Worm (Caenorhabditis elegans) whole organism, L4 larva: Measurements from ENCODE around the gene nlp-76.

ENCODE experiments used
- D1046.2 ChIP-seq: fragments of 200-800 bp; sonication (Bioruptor generic); IDR thresholded peaks from 2 replicates; pipeline ENCODE4 v1.3.6; 2022; ENCODE audit warnings: missing genetic modification characterization, missing compliant biosample characterization
- F44E2.7 ChIP-seq: fragments of 200-800 bp; sonication (Bioruptor generic); IDR thresholded peaks from 2 replicates; pipeline ENCODE4 v2.1.2; 2022; ENCODE audit warnings: missing genetic modification characterization, missing compliant biosample characterization
- T20F7.1 ChIP-seq: fragments of 200-800 bp; sonication (Bioruptor generic); optimal IDR thresholded peaks from 2 replicates; lab custom pipeline; 2018; ENCODE audit warnings: mild to moderate bottlenecking, missing genetic modification characterization, missing compliant biosample characterization
- T26A8.4 ChIP-seq: fragments of 200-800 bp; sonication (Bioruptor generic); IDR thresholded peaks from 2 replicates; pipeline ENCODE4 v1.3.6; 2022; ENCODE audit warnings: missing genetic modification characterization, missing compliant biosample characterization
- Y105C5A.15 ChIP-seq: fragments of 200-800 bp; sonication (Bioruptor generic); IDR thresholded peaks from 2 replicates; pipeline ENCODE4 v1.3.6; 2022; ENCODE audit warnings: missing genetic modification characterization, missing compliant biosample characterization
- Y48G9A.11 ChIP-seq: fragments of 200-800 bp; sonication (Bioruptor generic); IDR thresholded peaks from 2 replicates; pipeline ENCODE4 v1.3.6; 2022; ENCODE audit warnings: missing genetic modification reagents, missing genetic modification characterization, missing compliant biosample characterization
- aha-1 ChIP-seq: fragments of 150-350 bp; peaks from one replicate; lab custom pipeline; 2014; ENCODE audit warnings: missing biosample characterization, missing genetic modification characterization
- ama-1 ChIP-seq: fragments of 150-350 bp; optimal IDR thresholded peaks from 2 replicates; lab custom pipeline; 2014; ENCODE audit warnings: inconsistent platforms, mixed read lengths
- arid-1 ChIP-seq: fragments of 200-800 bp; sonication (Bioruptor generic); conservative IDR thresholded peaks from 2 replicates; pipeline ENCODE4 v1.3.6; 2022; ENCODE audit warnings: missing genetic modification reagents, missing genetic modification characterization, missing compliant biosample characterization
- ceh-20 ChIP-seq: fragments of 200-800 bp; sonication (Bioruptor generic); IDR thresholded peaks from 2 replicates; pipeline ENCODE4 v1.3.6; 2022; ENCODE audit warnings: missing genetic modification reagents, missing genetic modification characterization, missing compliant biosample characterization
- ceh-62 ChIP-seq: sonication (generic microtip); optimal IDR thresholded peaks from 2 replicates; lab custom pipeline; 2017; ENCODE audit warnings: missing biosample characterization, missing genetic modification characterization
- cey-2 ChIP-seq: sonication (generic microtip); optimal IDR thresholded peaks from 3 replicates; lab custom pipeline; 2017; ENCODE audit warnings: missing genetic modification characterization, mild to moderate bottlenecking, missing compliant biosample characterization, antibody characterized with exemption, borderline replicate concordance; ENCODE audit not compliant: insufficient read depth
- ctbp-1 ChIP-seq: fragments of 200-800 bp; sonication (Bioruptor generic); IDR thresholded peaks from 2 replicates; pipeline ENCODE4 v1.3.6; 2022; ENCODE audit warnings: missing genetic modification reagents, missing genetic modification characterization, missing compliant biosample characterization
- daf-12 ChIP-seq: fragments of 150-350 bp; optimal IDR thresholded peaks from 2 replicates; lab custom pipeline; 2014; ENCODE audit warnings: missing biosample characterization, missing genetic modification reagents, missing genetic modification characterization
- daf-8 ChIP-seq: fragments of 200-800 bp; sonication (Bioruptor generic); IDR thresholded peaks from 2 replicates; pipeline ENCODE4 v1.3.6; 2022; ENCODE audit warnings: missing genetic modification characterization, missing compliant biosample characterization
- dmd-8 ChIP-seq: fragments of 200-800 bp; sonication (Bioruptor generic); IDR thresholded peaks from 2 replicates; pipeline ENCODE4 v1.3.6; 2022; ENCODE audit warnings: missing genetic modification characterization, missing compliant biosample characterization
- dmd-9 ChIP-seq: fragments of 200-800 bp; sonication (Bioruptor generic); IDR thresholded peaks from 2 replicates; pipeline ENCODE4 v1.3.6; 2022; ENCODE audit warnings: missing genetic modification reagents, missing genetic modification characterization, missing compliant biosample characterization
- duxl-1 ChIP-seq: sonication (generic microtip); optimal IDR thresholded peaks from 2 replicates; lab custom pipeline; 2016; ENCODE audit warnings: mild to moderate bottlenecking, missing genetic modification characterization, moderate library complexity, missing compliant biosample characterization; ENCODE audit not compliant: poor library complexity
- hlh-11 ChIP-seq: fragments of 200-800 bp; sonication (Bioruptor generic); optimal IDR thresholded peaks from 2 replicates; lab custom pipeline; 2018; ENCODE audit warnings: mild to moderate bottlenecking, missing genetic modification characterization, missing compliant biosample characterization
- hlh-30 ChIP-seq: sonication (generic microtip); optimal IDR thresholded peaks from 2 replicates; lab custom pipeline; 2017; ENCODE audit warnings: antibody characterized with exemption, mild to moderate bottlenecking, missing genetic modification characterization, missing compliant biosample characterization; ENCODE audit not compliant: insufficient read depth
- jun-1 ChIP-seq: fragments of 150-350 bp; optimal IDR thresholded peaks from 2 replicates; lab custom pipeline; 2014; ENCODE audit warnings: missing biosample characterization, missing genetic modification reagents, missing genetic modification characterization
- lim-7 ChIP-seq: fragments of 200-800 bp; sonication (Bioruptor generic); IDR thresholded peaks from 2 replicates; pipeline ENCODE4 v1.3.6; 2022; ENCODE audit warnings: missing genetic modification characterization, missing compliant biosample characterization
- lir-3 ChIP-seq: sonication (generic microtip); optimal IDR thresholded peaks from 2 replicates; lab custom pipeline; 2016; ENCODE audit warnings: mild to moderate bottlenecking, missing genetic modification characterization, missing compliant biosample characterization
- lsy-2 ChIP-seq, 2 experiments: fragments of 150-350 bp in 1 of 2; sonication (generic microtip) in 1 of 2; optimal IDR thresholded peaks; 2 replicates each; lab custom pipeline; 2014 to 2017; ENCODE audit warnings: missing biosample characterization in 2 of 2, missing genetic modification characterization in 2 of 2
- mes-2 ChIP-seq: sonication (generic microtip); optimal IDR thresholded peaks from 2 replicates; lab custom pipeline; 2016; ENCODE audit warnings: missing genotype, mild to moderate bottlenecking, missing genetic modification characterization, missing compliant biosample characterization; ENCODE audit not compliant: poor library complexity, severe bottlenecking
- mxl-3 ChIP-seq: fragments of 200-800 bp; sonication (Bioruptor generic); optimal IDR thresholded peaks from 2 replicates; lab custom pipeline; 2018; ENCODE audit warnings: mild to moderate bottlenecking, missing genetic modification characterization, missing compliant biosample characterization
- nhr-10 ChIP-seq: fragments of 150-350 bp; optimal IDR thresholded peaks from 2 replicates; lab custom pipeline; 2014; ENCODE audit warnings: missing biosample characterization, missing genetic modification characterization
- nhr-25 ChIP-seq: sonication (generic microtip); optimal IDR thresholded peaks from 2 replicates; lab custom pipeline; 2017; ENCODE audit warnings: missing genetic modification characterization, mild to moderate bottlenecking, missing compliant biosample characterization, antibody characterized with exemption, moderate library complexity, borderline replicate concordance; ENCODE audit not compliant: insufficient read depth
- nhr-48 ChIP-seq: sonication (generic microtip); optimal IDR thresholded peaks from 2 replicates; lab custom pipeline; 2016; ENCODE audit warnings: mild to moderate bottlenecking, missing genetic modification characterization, missing compliant biosample characterization
- nhr-76 ChIP-seq: fragments of 150-350 bp; optimal IDR thresholded peaks from 2 replicates; lab custom pipeline; 2014; ENCODE audit warnings: missing biosample characterization, missing genetic modification characterization
- php-3 ChIP-seq: fragments of 200-800 bp; sonication (Bioruptor generic); IDR thresholded peaks from 2 replicates; pipeline ENCODE4 v1.3.6; 2022; ENCODE audit warnings: missing genetic modification reagents, missing genetic modification characterization, missing compliant biosample characterization
- rbr-2 ChIP-seq: sonication (generic microtip); optimal IDR thresholded peaks from 2 replicates; lab custom pipeline; 2016; ENCODE audit warnings: missing genotype, missing genetic modification characterization, missing compliant biosample characterization
- saeg-2 ChIP-seq: fragments of 200-800 bp; sonication (Bioruptor generic); IDR thresholded peaks from 2 replicates; pipeline ENCODE4 v1.3.6; 2022; ENCODE audit warnings: missing genetic modification reagents, missing genetic modification characterization, missing compliant biosample characterization
- sdz-12 ChIP-seq: fragments of 200-800 bp; sonication (Bioruptor generic); optimal IDR thresholded peaks from 2 replicates; lab custom pipeline; 2018; ENCODE audit warnings: mild to moderate bottlenecking, missing genetic modification characterization, missing compliant biosample characterization
- set-16 ChIP-seq: fragments of 200-800 bp; sonication (Bioruptor generic); IDR thresholded peaks from 2 replicates; pipeline ENCODE4 v1.3.6; 2022; ENCODE audit warnings: missing genetic modification reagents, missing genetic modification characterization, missing compliant biosample characterization
- tra-1 ChIP-seq: fragments of 200-800 bp; sonication (Bioruptor generic); IDR thresholded peaks from 2 replicates; pipeline ENCODE4 v1.3.6; 2022; ENCODE audit warnings: missing genetic modification reagents, missing genetic modification characterization, missing compliant biosample characterization
- vab-7 ChIP-seq: fragments of 200-800 bp; sonication (Bioruptor generic); IDR thresholded peaks from 2 replicates; pipeline ENCODE4 v1.3.6; 2022; ENCODE audit warnings: missing genetic modification reagents, missing genetic modification characterization, missing compliant biosample characterization
- zfp-2 ChIP-seq: sonication (generic microtip); optimal IDR thresholded peaks from 2 replicates; lab custom pipeline; 2016; ENCODE audit warnings: mild to moderate bottlenecking, missing genetic modification characterization, missing compliant biosample characterization
- zip-11 ChIP-seq: fragments of 200-800 bp; sonication (Bioruptor generic); IDR thresholded peaks from 2 replicates; pipeline ENCODE4 v1.3.6; 2022; ENCODE audit warnings: missing genetic modification characterization, missing compliant biosample characterization
- zip-2 ChIP-seq: fragments of 150-350 bp; optimal IDR thresholded peaks from 2 replicates; lab custom pipeline; 2014; ENCODE audit warnings: missing biosample characterization, missing genetic modification characterization
- ztf-7 ChIP-seq: fragments of 150-350 bp; optimal IDR thresholded peaks from 2 replicates; lab custom pipeline; 2014; ENCODE audit warnings: missing biosample characterization, missing genetic modification characterization

The nlp-76 gene

ce11 chrX:12664987-12665451 is 1.3 kb upstream of the nlp-76 start (continued):
- TF ChIP-seq Y48G9A.11 (GFP tag; lab: Robert Waterston, UW) (peak; percentile 77), nhr-48 (tag; lab: Kevin White, UChicago) (peak; percentile 82), sdz-12 (GFP tag; lab: Kevin White, UChicago) (peak; percentile 89), arid-1 (GFP tag; lab: Robert Waterston, UW) (peak; percentile 95), tra-1 (GFP tag; lab: Robert Waterston, UW) (peak; percentile 88), jun-1 (tag; lab: Kevin White, UChicago) (no peak), zip-11 (GFP tag; lab: Robert Waterston, UW) (peak; percentile 79; the same call in 1 of the 2 replicates), dmd-9 (peak; percentile 61; the same call in 1 of the 2 replicates), zip-2 (peak; percentile 71)
- TF ChIP-seq, all 104 proteins: peak for 75

- no peak for TF ChIP-seq mes-2
- TF ChIP-seq D1046.2 (GFP tag; lab: Robert Waterston, UW) = no peak
These were observed 740 bp upstream of the nlp-76 start for ce11 chrX:12664443-12664842.

ce11 chrX:12663114-12663513 is 589 bp downstream of the nlp-76 start:
- TF ChIP-seq mxl-3 (GFP tag; lab: Kevin White, UChicago) (no peak), nhr-25 (tag; lab: Kevin White, UChicago) (peak; percentile 47), duxl-1 (tag; lab: Kevin White, UChicago) (peak; percentile 10), dmd-8 (GFP tag; lab: Robert Waterston, UW) (no peak), tra-1 (GFP tag; lab: Robert Waterston, UW) (no peak), lsy-2 (tag; optimal IDR thresholded peaks at IDR 0.05; lab: Kevin White, UChicago) (no peak), T26A8.4 (GFP tag; lab: Robert Waterston, UW) (no peak), Y105C5A.15 (GFP tag; lab: Robert Waterston, UW) (no peak), ctbp-1 (GFP tag; lab: Robert Waterston, UW) (peak; percentile 21; the same call in 1 of the 2 replicates), ama-1 (lab: Kevin White, UChicago) (no peak), aha-1 (peak; percentile 95), zfp-2 (tag; lab: Kevin White, UChicago) (no peak), Y48G9A.11 (GFP tag; lab: Robert Waterston, UW) (no peak), daf-8 (GFP tag; lab: Robert Waterston, UW) (no peak)
- TF ChIP-seq, all 104 proteins: peak for 4

ce11 chrX:12661091-12661526 is 2.6 kb downstream of the nlp-76 start:
- no peak for TF ChIP-seq saeg-2 (GFP tag; lab: Robert Waterston, UW)
- peak; percentile 27 for TF ChIP-seq cey-2
- no peak for TF ChIP-seq daf-8 (GFP tag; lab: Robert Waterston, UW)
- peak; percentile 77; the same call in 1 of the 2 replicates for TF ChIP-seq Y105C5A.15 (GFP tag; lab: Robert Waterston, UW)
- TF ChIP-seq lsy-2 (tag; optimal IDR thresholded peaks at IDR 0.05; lab: Kevin White, UChicago) = peak in 1 of 2 experiments; percentile 63
- 0 out of 2 replicates have a peak, but pooled peaks have one; percentile 36 for TF ChIP-seq F44E2.7
- no peak for TF ChIP-seq zip-2
- TF ChIP-seq hlh-11 = peak; percentile 73
- TF ChIP-seq rbr-2 = peak; percentile 84
- TF ChIP-seq ceh-20 (GFP tag; lab: Robert Waterston, UW) = peak; percentile 73
- peak; percentile 38; the same call in 1 of the 2 replicates for TF ChIP-seq set-16
- TF ChIP-seq nhr-76 (tag; lab: Kevin White, UChicago) = no peak
- TF ChIP-seq T20F7.1 (GFP tag; lab: Kevin White, UChicago) = peak; percentile 29
- no peak for TF ChIP-seq nhr-25 (tag; lab: Kevin White, UChicago)
- no peak for TF ChIP-seq nhr-10 (tag; lab: Kevin White, UChicago)
- TF ChIP-seq vab-7 (GFP tag; lab: Robert Waterston, UW) = peak; percentile 68; the same call in 1 of the 2 replicates
- peak; percentile 85 for TF ChIP-seq dmd-8 (GFP tag; lab: Robert Waterston, UW)
- no peak for TF ChIP-seq daf-12
- TF ChIP-seq aha-1 = no peak
- TF ChIP-seq ztf-7 (tag; lab: Kevin White, UChicago) = peak; percentile 43
- no peak for TF ChIP-seq ceh-62
- peak; percentile 81 for TF ChIP-seq lim-7
- TF ChIP-seq mxl-3 (GFP tag; lab: Kevin White, UChicago) = peak; percentile 78
- TF ChIP-seq php-3 = peak; percentile 66; the same call in 1 of the 2 replicates
- TF ChIP-seq D1046.2 (GFP tag; lab: Robert Waterston, UW) = 0 out of 2 replicates have a peak, but pooled peaks have one; percentile 66
- peak; percentile 95 for TF ChIP-seq hlh-30
- TF ChIP-seq tra-1 (GFP tag; lab: Robert Waterston, UW) = peak; percentile 72
- TF ChIP-seq lir-3 (tag; lab: Kevin White, UChicago) = peak; percentile 61
- TF ChIP-seq arid-1 (GFP tag; lab: Robert Waterston, UW) = peak; percentile 71; the same call in 1 of the 2 replicates
